Worm (Caenorhabditis elegans) whole organism, late embryonic: ENCODE measurements around the gene C05D12.3.

Source experiments
- F13H6.1 ChIP-seq: sonication (generic microtip); optimal IDR thresholded peaks from 2 replicates; lab custom pipeline; 2016; ENCODE audit warnings: missing genetic modification characterization, missing compliant biosample characterization
- ama-1 ChIP-seq: fragments of 150-350 bp; optimal IDR thresholded peaks from 2 replicates; lab custom pipeline; 2014
- ceh-19 ChIP-seq: fragments of 200-800 bp; sonication (Bioruptor generic); optimal IDR thresholded peaks from 2 replicates; lab custom pipeline; 2018; ENCODE audit warnings: mild to moderate bottlenecking, missing genetic modification characterization, missing compliant biosample characterization
- ceh-24 ChIP-seq: sonication (generic microtip); optimal IDR thresholded peaks from 2 replicates; lab custom pipeline; 2016; ENCODE audit warnings: mild to moderate bottlenecking, missing genetic modification characterization, missing compliant biosample characterization
- ceh-6 ChIP-seq: fragments of 200-800 bp; sonication (Bioruptor generic); optimal IDR thresholded peaks from 2 replicates; lab custom pipeline; 2018; ENCODE audit warnings: mild to moderate bottlenecking, missing genetic modification characterization, missing compliant biosample characterization
- elt-2 ChIP-seq: sonication (generic microtip); optimal IDR thresholded peaks from 2 replicates; lab custom pipeline; 2016; ENCODE audit warnings: missing genetic modification reagents, missing genetic modification characterization, missing compliant biosample characterization
- eyg-1 ChIP-seq: sonication (generic microtip); optimal IDR thresholded peaks from 2 replicates; lab custom pipeline; 2016; ENCODE audit warnings: missing genotype, missing genetic modification characterization, missing compliant biosample characterization
- hlh-13 ChIP-seq: fragments of 200-800 bp; sonication (Bioruptor generic); optimal IDR thresholded peaks from 2 replicates; lab custom pipeline; 2018; ENCODE audit warnings: mild to moderate bottlenecking, missing genetic modification characterization, missing compliant biosample characterization
- hlh-8 ChIP-seq: sonication (generic microtip); optimal IDR thresholded peaks from 2 replicates; lab custom pipeline; 2016; ENCODE audit warnings: missing genotype, missing genetic modification characterization, missing compliant biosample characterization
- nfya-1 ChIP-seq: sonication (generic microtip); optimal IDR thresholded peaks from 2 replicates; lab custom pipeline; 2017; ENCODE audit warnings: missing genetic modification characterization, mild to moderate bottlenecking, missing compliant biosample characterization, antibody characterized with exemption, moderate library complexity
- npax-4 ChIP-seq: sonication (generic microtip); optimal IDR thresholded peaks from 2 replicates; lab custom pipeline; 2016; ENCODE audit warnings: missing genetic modification characterization, missing compliant biosample characterization
- pat-9 ChIP-seq: fragments of 200-800 bp; sonication (Bioruptor generic); optimal IDR thresholded peaks from 2 replicates; lab custom pipeline; 2018; ENCODE audit warnings: mild to moderate bottlenecking, missing genetic modification characterization, moderate library complexity, missing compliant biosample characterization
- pqm-1 ChIP-seq: sonication (generic microtip); optimal IDR thresholded peaks from 2 replicates; lab custom pipeline; 2016; ENCODE audit warnings: missing genetic modification characterization, missing compliant biosample characterization
- pros-1 ChIP-seq: fragments of 150-350 bp; optimal IDR thresholded peaks from 2 replicates; lab custom pipeline; 2014; ENCODE audit warnings: missing biosample characterization, missing genetic modification reagents, missing genetic modification characterization

ce11 chrII:11424579-11425316 is at the start of gene C05D12.3:
- TF ChIP-seq pros-1 (tag; lab: Kevin White, UChicago) (no peak), ceh-24 (no peak), ceh-6 (GFP tag; lab: Kevin White, UChicago) (no peak), ama-1 (no peak), nfya-1 (tag; lab: Kevin White, UChicago) (no peak), npax-4 (tag; lab: Kevin White, UChicago) (no peak), F13H6.1 (tag; lab: Kevin White, UChicago) (no peak), pat-9 (tag; lab: Kevin White, UChicago) (no peak), pqm-1 (no peak), hlh-13 (no peak), ceh-19 (no peak), hlh-8 (tag; lab: Kevin White, UChicago) (no peak), elt-2 (tag; lab: Kevin White, UChicago) (no peak), eyg-1 (tag; lab: Kevin White, UChicago) (no peak)
